Worm (Caenorhabditis elegans) whole organism, mixed stage, embryonic: ENCODE measurements around the gene igeg-2.
A peak's percentile ranks its signal among the peaks of the same experiment; 100 is the strongest.

Source experiments
- M03D4.4 ChIP-seq: sonication (generic microtip); optimal IDR thresholded peaks from 2 replicates; lab custom pipeline; 2017; ENCODE audit warnings: mild to moderate bottlenecking, missing genetic modification characterization, missing compliant biosample characterization
- bed-3 ChIP-seq: fragments of 200-800 bp; sonication (Bioruptor generic); optimal IDR thresholded peaks from 3 replicates; lab custom pipeline; 2018; ENCODE audit warnings: mild to moderate bottlenecking, missing genetic modification characterization, moderate library complexity, missing compliant biosample characterization
- blmp-1 ChIP-seq: fragments of 150-350 bp; optimal IDR thresholded peaks from 2 replicates; lab custom pipeline; 2014; ENCODE audit warnings: missing biosample characterization, missing genetic modification characterization
- ceh-43 ChIP-seq: fragments of 200-800 bp; sonication (Bioruptor generic); optimal IDR thresholded peaks from 2 replicates; lab custom pipeline; 2018; ENCODE audit warnings: mild to moderate bottlenecking, missing genetic modification characterization, moderate library complexity, missing compliant biosample characterization
- ceh-83 ChIP-seq: fragments of 200-800 bp; sonication (Bioruptor generic); optimal IDR thresholded peaks from 2 replicates; lab custom pipeline; 2018; ENCODE audit warnings: mild to moderate bottlenecking, missing genetic modification characterization, missing compliant biosample characterization
- ces-1 ChIP-seq: fragments of 150-350 bp; optimal IDR thresholded peaks from 2 replicates; lab custom pipeline; 2014; ENCODE audit warnings: missing biosample characterization, missing genetic modification reagents, missing genetic modification characterization
- cnd-1 ChIP-seq: fragments of 200-800 bp; sonication (Bioruptor generic); optimal IDR thresholded peaks from 2 replicates; lab custom pipeline; 2018; ENCODE audit warnings: mild to moderate bottlenecking, missing genetic modification characterization, missing compliant biosample characterization
- drap-1 ChIP-seq: fragments of 200-800 bp; sonication (Bioruptor generic); optimal IDR thresholded peaks from 3 replicates; lab custom pipeline; 2018; ENCODE audit warnings: mild to moderate bottlenecking, missing genetic modification characterization, missing compliant biosample characterization
- elt-1 ChIP-seq: sonication (generic microtip); optimal IDR thresholded peaks from 2 replicates; lab custom pipeline; 2017; ENCODE audit warnings: missing genetic modification characterization, mild to moderate bottlenecking, missing compliant biosample characterization, antibody characterized with exemption, moderate library complexity, borderline replicate concordance; ENCODE audit not compliant: insufficient read depth
- elt-3 ChIP-seq: fragments of 150-350 bp; optimal IDR thresholded peaks from 2 replicates; lab custom pipeline; 2014; ENCODE audit warnings: missing biosample characterization, missing genetic modification characterization
- flh-1 ChIP-seq: fragments of 200-800 bp; sonication (Bioruptor generic); optimal IDR thresholded peaks from 2 replicates; lab custom pipeline; 2018; ENCODE audit warnings: mild to moderate bottlenecking, missing genetic modification characterization, moderate library complexity, missing compliant biosample characterization
- ham-2 ChIP-seq: fragments of 200-800 bp; sonication (Bioruptor generic); optimal IDR thresholded peaks from 2 replicates; lab custom pipeline; 2018; ENCODE audit warnings: mild to moderate bottlenecking, missing genetic modification characterization, missing compliant biosample characterization
- hlh-1 ChIP-seq: fragments of 150-350 bp; optimal IDR thresholded peaks from 2 replicates; lab custom pipeline; 2014; ENCODE audit warnings: missing biosample characterization, missing genetic modification reagents, missing genetic modification characterization
- lin-13 ChIP-seq: fragments of 150-350 bp; optimal IDR thresholded peaks from 2 replicates; lab custom pipeline; 2014; ENCODE audit warnings: missing biosample characterization, missing genetic modification characterization
- lin-32 ChIP-seq: fragments of 200-800 bp; sonication (Bioruptor generic); optimal IDR thresholded peaks from 2 replicates; lab custom pipeline; 2018; ENCODE audit warnings: mild to moderate bottlenecking, missing genetic modification characterization, missing compliant biosample characterization
- lsy-2 ChIP-seq: fragments of 150-350 bp; optimal IDR thresholded peaks from 2 replicates; lab custom pipeline; 2014; ENCODE audit warnings: missing biosample characterization, missing genetic modification characterization
- mab-5 ChIP-seq: fragments of 150-350 bp; optimal IDR thresholded peaks from 2 replicates; lab custom pipeline; 2014; ENCODE audit warnings: missing biosample characterization, missing genetic modification characterization
- mep-1 ChIP-seq: fragments of 150-350 bp; optimal IDR thresholded peaks from 2 replicates; lab custom pipeline; 2017; ENCODE audit warnings: missing biosample characterization, missing genetic modification reagents, missing genetic modification characterization, inconsistent platforms
- mls-2 ChIP-seq: sonication (generic microtip); optimal IDR thresholded peaks from 2 replicates; lab custom pipeline; 2016; ENCODE audit warnings: mild to moderate bottlenecking, missing genetic modification characterization, moderate library complexity, missing compliant biosample characterization
- nhr-12 ChIP-seq: fragments of 150-350 bp; optimal IDR thresholded peaks from 2 replicates; lab custom pipeline; 2014; ENCODE audit warnings: missing biosample characterization, missing genetic modification characterization
- nhr-2 ChIP-seq: fragments of 150-350 bp; optimal IDR thresholded peaks from 2 replicates; lab custom pipeline; 2014; ENCODE audit warnings: missing biosample characterization, missing genetic modification characterization
- nhr-237 ChIP-seq: fragments of 150-350 bp; optimal IDR thresholded peaks from 2 replicates; lab custom pipeline; 2014; ENCODE audit warnings: missing biosample characterization, missing genetic modification characterization
- nhr-28 ChIP-seq: fragments of 150-350 bp; optimal IDR thresholded peaks from 2 replicates; lab custom pipeline; 2014; ENCODE audit warnings: missing biosample characterization, missing genetic modification characterization
- nhr-76 ChIP-seq: sonication (generic microtip); optimal IDR thresholded peaks from 2 replicates; lab custom pipeline; 2017; ENCODE audit warnings: missing biosample characterization, missing genetic modification characterization
- pha-4 ChIP-seq: fragments of 150-350 bp; optimal IDR thresholded peaks from 2 replicates; lab custom pipeline; 2018; ENCODE audit warnings: missing biosample characterization, missing genetic modification reagents, missing genetic modification characterization
- sem-2 ChIP-seq: fragments of 200-800 bp; sonication (Bioruptor generic); optimal IDR thresholded peaks from 2 replicates; lab custom pipeline; 2018; ENCODE audit warnings: mild to moderate bottlenecking, missing genetic modification characterization, missing compliant biosample characterization
- snpc-4 ChIP-seq: fragments of 150-350 bp; optimal IDR thresholded peaks from 2 replicates; lab custom pipeline; 2014; ENCODE audit warnings: missing biosample characterization, missing genetic modification characterization
- sptf-1 ChIP-seq: sonication (generic microtip); optimal IDR thresholded peaks from 2 replicates; lab custom pipeline; 2017; ENCODE audit warnings: mild to moderate bottlenecking, missing genetic modification characterization, moderate library complexity, missing compliant biosample characterization
- tbx-8 ChIP-seq: fragments of 200-800 bp; sonication (Bioruptor generic); optimal IDR thresholded peaks from 2 replicates; lab custom pipeline; 2018; ENCODE audit warnings: mild to moderate bottlenecking, missing genetic modification characterization, moderate library complexity, missing compliant biosample characterization
- unc-120 ChIP-seq: sonication (generic microtip); optimal IDR thresholded peaks from 2 replicates; lab custom pipeline; 2017; ENCODE audit warnings: missing genetic modification characterization, missing compliant biosample characterization; ENCODE audit not compliant: poor library complexity, severe bottlenecking
- unc-39 ChIP-seq: fragments of 150-350 bp; optimal IDR thresholded peaks from 2 replicates; lab custom pipeline; 2014; ENCODE audit warnings: missing biosample characterization, missing genetic modification characterization
- unc-62 ChIP-seq: fragments of 150-350 bp; optimal IDR thresholded peaks from 2 replicates; lab custom pipeline; 2014; ENCODE audit warnings: missing biosample characterization, missing genetic modification reagents, missing genetic modification characterization
- zip-8 ChIP-seq: fragments of 150-350 bp; optimal IDR thresholded peaks from 2 replicates; lab custom pipeline; 2014; ENCODE audit warnings: missing biosample characterization, missing genetic modification characterization

The igeg-2 gene

DNA sequence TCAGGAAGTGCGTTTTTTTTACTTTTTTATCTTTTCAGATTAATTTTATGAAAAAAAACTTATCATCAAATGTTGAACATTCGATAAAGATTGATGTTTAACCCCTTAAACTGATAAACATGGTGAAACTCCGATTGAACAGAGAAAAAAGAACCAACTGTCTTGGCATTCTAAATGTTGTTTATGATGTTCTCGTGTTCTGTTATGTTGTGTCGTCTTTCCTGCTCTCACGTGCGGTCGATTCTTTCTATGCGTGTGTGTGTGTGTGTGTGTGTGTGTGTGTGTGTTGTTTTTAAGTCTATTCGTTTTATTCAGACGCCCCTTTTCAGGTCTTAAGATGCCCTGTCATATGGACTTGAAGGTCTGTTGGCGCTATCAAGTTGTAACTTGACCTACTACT, 23.2 kb upstream of the igeg-2 start:
- TF ChIP-seq nhr-76 (tag; lab: Kevin White, UChicago) = no peak
- TF ChIP-seq nhr-12 (tag; lab: Kevin White, UChicago) = no peak
- TF ChIP-seq mab-5 (tag; lab: Kevin White, UChicago) = no peak
- TF ChIP-seq, all 35 proteins: peak for 0

DNA sequence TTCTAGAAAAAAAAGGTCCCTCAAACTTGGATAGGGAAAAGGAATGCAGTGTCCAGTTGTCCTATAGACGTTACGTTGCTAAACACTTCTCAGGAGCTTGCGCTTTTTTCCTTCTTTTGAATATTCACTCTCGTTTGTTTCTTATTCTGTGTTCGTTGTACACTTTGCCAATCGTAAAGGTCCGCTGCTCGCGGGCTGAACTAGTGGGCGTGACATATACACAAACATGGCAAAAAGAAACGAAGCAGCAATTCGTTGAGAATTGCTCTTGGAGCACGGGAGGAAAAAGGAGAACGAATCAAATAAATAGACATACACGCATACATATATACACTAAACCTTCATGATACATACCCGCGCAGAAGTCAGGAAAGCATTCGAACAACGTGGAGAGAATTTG, 22.4 kb upstream of the igeg-2 start:
- TF ChIP-seq elt-3 = no peak
- TF ChIP-seq, all 35 proteins: peak for 0

DNA sequence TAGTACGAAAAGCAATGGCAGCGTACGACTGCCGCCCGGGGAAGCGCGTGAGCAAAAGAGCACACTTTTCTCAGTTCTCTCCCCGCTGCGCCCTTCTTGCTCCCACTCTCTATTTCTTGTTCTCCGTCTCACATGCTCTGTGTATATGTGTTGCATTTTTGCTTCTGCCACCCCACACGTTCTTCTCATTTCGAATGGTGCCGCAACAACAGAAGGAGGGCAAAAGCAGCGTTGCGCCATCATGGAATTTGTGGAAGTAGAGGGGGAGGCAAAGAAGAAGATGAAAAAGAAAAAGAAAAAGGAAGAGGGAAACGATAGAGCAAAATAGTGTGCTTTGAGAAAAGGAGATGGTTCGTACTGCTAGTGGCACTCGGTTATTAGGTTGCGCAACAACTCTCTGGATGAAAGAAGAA, 20.9 kb upstream of the igeg-2 start:
- TF ChIP-seq ham-2 (GFP tag; lab: Kevin White, UChicago) = peak; percentile 5
- no peak for TF ChIP-seq tbx-8 (GFP tag; lab: Kevin White, UChicago)
- peak; percentile 8 for TF ChIP-seq sptf-1
- no peak for TF ChIP-seq elt-3
- no peak for TF ChIP-seq pha-4
- no peak for TF ChIP-seq ceh-83 (GFP tag; lab: Kevin White, UChicago)
- no peak for TF ChIP-seq unc-39 (tag; lab: Kevin White, UChicago)
- TF ChIP-seq unc-62 (GFP tag; lab: Kevin White, UChicago) = peak; percentile 24
- peak; percentile 76 for TF ChIP-seq ces-1 (GFP tag; lab: Kevin White, UChicago)
- no peak for TF ChIP-seq snpc-4 (tag; lab: Kevin White, UChicago)
- no peak for TF ChIP-seq lsy-2
- no peak for TF ChIP-seq blmp-1 (tag; lab: Kevin White, UChicago)
- TF ChIP-seq cnd-1 (tag; lab: Kevin White, UChicago) = no peak
- no peak for TF ChIP-seq hlh-1 (tag; lab: Kevin White, UChicago)
- TF ChIP-seq nhr-28 (tag; lab: Kevin White, UChicago) = no peak
- TF ChIP-seq mab-5 (tag; lab: Kevin White, UChicago) = no peak
- peak; percentile 41 for TF ChIP-seq mls-2 (tag; lab: Kevin White, UChicago)
- TF ChIP-seq bed-3 = peak; percentile 21
- no peak for TF ChIP-seq flh-1
- TF ChIP-seq lin-32 (GFP tag; lab: Kevin White, UChicago) = no peak
- no peak for TF ChIP-seq sem-2 (GFP tag; lab: Kevin White, UChicago)
- no peak for TF ChIP-seq nhr-2 (tag; lab: Kevin White, UChicago)
- TF ChIP-seq unc-120 (tag; lab: Kevin White, UChicago) = peak; percentile 90
- TF ChIP-seq mep-1 (tag; lab: Kevin White, UChicago) = no peak
- no peak for TF ChIP-seq zip-8 (tag; lab: Kevin White, UChicago)
- TF ChIP-seq nhr-237 (tag; lab: Kevin White, UChicago) = peak; percentile 23
- TF ChIP-seq M03D4.4 (tag; lab: Kevin White, UChicago) = no peak
- TF ChIP-seq drap-1 = no peak
- no peak for TF ChIP-seq elt-1 (tag; lab: Kevin White, UChicago)
- no peak for TF ChIP-seq lin-13 (tag; lab: Kevin White, UChicago)
- no peak for TF ChIP-seq ceh-43 (GFP tag; lab: Kevin White, UChicago)

DNA sequence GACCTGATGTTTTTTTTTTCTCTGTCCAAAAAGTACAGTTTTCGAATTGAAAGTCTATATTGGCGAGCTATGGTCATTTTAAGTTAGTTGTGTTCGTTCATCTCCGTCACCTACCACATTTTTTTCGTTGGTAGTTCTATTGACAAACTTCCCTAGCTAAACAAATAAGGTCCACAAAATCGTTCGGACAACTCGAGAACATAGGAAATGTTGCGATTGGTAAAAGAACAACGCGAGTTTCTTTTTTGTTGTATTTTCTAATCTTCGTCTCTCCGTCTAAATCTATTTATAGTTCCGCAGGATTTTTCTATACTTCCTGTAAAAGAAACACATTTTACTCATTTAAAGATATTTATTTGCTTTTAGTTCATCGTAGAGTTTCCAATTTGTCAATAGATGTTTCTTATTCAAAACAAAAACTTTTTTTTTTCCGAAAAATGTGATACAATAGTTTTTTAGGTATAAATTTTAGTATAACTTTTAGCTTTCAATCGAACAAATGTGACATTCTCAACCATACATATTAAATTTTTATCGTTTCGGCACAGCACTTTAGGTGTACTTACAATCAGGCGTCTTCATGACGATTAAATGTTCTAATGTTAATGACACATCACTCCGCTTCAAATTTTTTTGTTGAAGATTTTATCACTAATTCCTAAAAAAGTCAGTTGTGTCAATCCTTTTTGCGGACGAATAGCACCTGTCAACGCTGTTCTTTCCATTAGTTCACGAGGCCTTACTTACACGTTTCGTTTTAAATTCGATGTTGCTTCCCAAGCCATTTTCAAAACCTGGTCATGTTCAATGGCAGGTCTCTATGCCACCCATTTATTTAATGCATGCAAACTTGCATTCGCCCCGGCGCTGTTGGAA, 20.2 kb upstream of the igeg-2 start:
- TF ChIP-seq mab-5 (tag; lab: Kevin White, UChicago) (no peak), blmp-1 (tag; lab: Kevin White, UChicago) (no peak), nhr-76 (tag; lab: Kevin White, UChicago) (no peak), snpc-4 (tag; lab: Kevin White, UChicago) (no peak), ceh-83 (GFP tag; lab: Kevin White, UChicago) (no peak), tbx-8 (GFP tag; lab: Kevin White, UChicago) (no peak)
